Fruit fly (Drosophila melanogaster) whole organism, embryonic: ENCODE measurements around the gene pes.

Experiments used
- ATbp ChIP-seq: fragments of 200-800 bp; sonication (Bioruptor generic); optimal IDR thresholded peaks from 2 replicates; lab custom pipeline; 2017; ENCODE audit warnings: missing biosample characterization, mild to moderate bottlenecking, missing genetic modification characterization, missing genetic modification reagents
- B-H2 ChIP-seq: fragments of 200-800 bp; sonication (Bioruptor generic); optimal IDR thresholded peaks from 2 replicates; lab custom pipeline; 2018; ENCODE audit warnings: missing biosample characterization, mild to moderate bottlenecking, missing genetic modification characterization
- Blimp-1 ChIP-seq: fragments of 200-800 bp; sonication (Bioruptor generic); optimal IDR thresholded peaks from 3 replicates; lab custom pipeline; 2018; ENCODE audit warnings: missing biosample characterization, missing genetic modification characterization, mild to moderate bottlenecking, moderate library complexity, missing genetic modification reagents
- CG10366 ChIP-seq: fragments of 200-800 bp; sonication (Bioruptor generic); IDR thresholded peaks from 2 replicates; pipeline ENCODE4 v1.3.6; 2022; ENCODE audit warnings: missing biosample characterization, missing genetic modification characterization
- CG10543 ChIP-seq: fragments of 200-800 bp; sonication (Bioruptor generic); optimal IDR thresholded peaks from 3 replicates; lab custom pipeline; 2017; ENCODE audit warnings: missing biosample characterization, mild to moderate bottlenecking, missing genetic modification characterization, moderate library complexity
- CG11456 ChIP-seq: fragments of 200-800 bp; sonication (Bioruptor generic); IDR thresholded peaks from 3 replicates; pipeline ENCODE4 v1.3.6; 2022; ENCODE audit warnings: missing biosample characterization, missing genetic modification characterization
- CG13123 ChIP-seq: fragments of 200-800 bp; sonication (Bioruptor generic); optimal IDR thresholded peaks from 2 replicates; lab custom pipeline; 2016; ENCODE audit warnings: missing biosample characterization, missing genetic modification characterization
- CG15269 ChIP-seq: fragments of 200-800 bp; sonication (Bioruptor generic); optimal IDR thresholded peaks from 2 replicates; lab custom pipeline; 2018; ENCODE audit warnings: missing biosample characterization, mild to moderate bottlenecking, missing genetic modification characterization, moderate library complexity
- CG17385 ChIP-seq: fragments of 200-800 bp; sonication (Bioruptor generic); optimal IDR thresholded peaks from 3 replicates; lab custom pipeline; 2018; ENCODE audit warnings: missing biosample characterization, mild to moderate bottlenecking, missing genetic modification characterization
- CG17568 ChIP-seq: fragments of 200-800 bp; sonication (Bioruptor generic); optimal IDR thresholded peaks from 2 replicates; lab custom pipeline; 2018; ENCODE audit warnings: missing biosample characterization, mild to moderate bottlenecking, missing genetic modification characterization, moderate library complexity
- CG18599 ChIP-seq: fragments of 200-800 bp; sonication (Bioruptor generic); optimal IDR thresholded peaks from 3 replicates; lab custom pipeline; 2017; ENCODE audit warnings: missing biosample characterization, missing genetic modification characterization, mild to moderate bottlenecking, moderate library complexity, missing genetic modification reagents
- CG18619 ChIP-seq: fragments of 200-800 bp; sonication (Bioruptor generic); optimal IDR thresholded peaks from 3 replicates; lab custom pipeline; 2017; ENCODE audit warnings: missing biosample characterization, mild to moderate bottlenecking, missing genetic modification characterization
- CG2678 ChIP-seq: fragments of 200-800 bp; sonication (Bioruptor generic); optimal IDR thresholded peaks from 3 replicates; lab custom pipeline; 2019; ENCODE audit warnings: missing biosample characterization, mild to moderate bottlenecking, missing genetic modification characterization, moderate library complexity
- CG30403 ChIP-seq: fragments of 200-800 bp; sonication (Bioruptor generic); optimal IDR thresholded peaks from 3 replicates; lab custom pipeline; 2016; ENCODE audit warnings: missing biosample characterization, missing genetic modification characterization
- CG3163 ChIP-seq: fragments of 200-800 bp; sonication (Bioruptor generic); optimal IDR thresholded peaks from 3 replicates; lab custom pipeline; 2016; ENCODE audit warnings: missing biosample characterization, missing genetic modification characterization
- CG32772 ChIP-seq: fragments of 200-800 bp; sonication (Bioruptor generic); IDR thresholded peaks from 2 replicates; pipeline ENCODE4 v1.3.6; 2022; ENCODE audit warnings: missing biosample characterization, missing genetic modification characterization
- CG3726 ChIP-seq: fragments of 200-800 bp; sonication (Bioruptor generic); IDR thresholded peaks from 3 replicates; pipeline ENCODE4, ENCODE4 v1.3.6; 2022; ENCODE audit warnings: missing biosample characterization, missing genetic modification characterization
- CG3838 ChIP-seq: fragments of 200-800 bp; sonication (Bioruptor generic); optimal IDR thresholded peaks from 3 replicates; lab custom pipeline; 2016; ENCODE audit warnings: missing biosample characterization, missing genetic modification characterization
- CG3847 ChIP-seq: fragments of 200-800 bp; sonication (Bioruptor generic); IDR thresholded peaks from 2 replicates; pipeline ENCODE4 v1.3.6; 2022; ENCODE audit warnings: missing biosample characterization, missing genetic modification characterization
- CG6689 ChIP-seq: fragments of 200-800 bp; sonication (Bioruptor generic); IDR thresholded peaks from 2 replicates; pipeline ENCODE4 v1.3.6; 2022; ENCODE audit warnings: missing biosample characterization, missing genetic modification characterization
- CG8290 ChIP-seq, 3 experiments: fragments of 200-800 bp; sonication (Bioruptor generic); optimal IDR thresholded peaks; 2 replicates each; lab custom pipeline; 2016 to 2019; ENCODE audit warnings: missing biosample characterization in 3 of 3, missing genetic modification characterization in 3 of 3, mild to moderate bottlenecking in 2 of 3, moderate library complexity in 1 of 3
- D19A ChIP-seq: fragments of 200-800 bp; optimal IDR thresholded peaks from 3 replicates; lab custom pipeline; 2019; ENCODE audit warnings: missing biosample characterization, mild to moderate bottlenecking, missing genetic modification characterization, moderate library complexity
- D19B ChIP-seq: fragments of 200-800 bp; sonication (Bioruptor generic); optimal IDR thresholded peaks from 2 replicates; lab custom pipeline; 2017; ENCODE audit warnings: missing biosample characterization, mild to moderate bottlenecking, missing genetic modification characterization
- E2f2 ChIP-seq: fragments of 200-800 bp; sonication (Bioruptor generic); IDR thresholded peaks from 2 replicates; pipeline ENCODE4 v1.3.6; 2022; ENCODE audit warnings: missing biosample characterization, missing genetic modification characterization
- Jarid2 ChIP-seq: fragments of 200-800 bp; sonication (Bioruptor generic); optimal IDR thresholded peaks from 3 replicates; lab custom pipeline; 2017; ENCODE audit warnings: mild to moderate bottlenecking, missing biosample characterization, missing genetic modification reagents, missing genetic modification characterization
- Med ChIP-seq: fragments of 200-800 bp; sonication (Bioruptor generic); peaks from one replicate; lab custom pipeline; 2016; ENCODE audit warnings: missing biosample characterization, missing genetic modification characterization, mild to moderate bottlenecking, inconsistent platforms, moderate library complexity
- NfI ChIP-seq: fragments of 200-800 bp; sonication (Bioruptor generic); optimal IDR thresholded peaks from 3 replicates; lab custom pipeline; 2018; ENCODE audit warnings: missing biosample characterization, mild to moderate bottlenecking, missing genetic modification characterization, moderate library complexity
- PHDP ChIP-seq: fragments of 200-800 bp; sonication (Bioruptor generic); optimal IDR thresholded peaks from 3 replicates; lab custom pipeline; 2018; ENCODE audit warnings: missing biosample characterization, mild to moderate bottlenecking, missing genetic modification characterization, moderate library complexity
- Sox102F ChIP-seq: fragments of 200-800 bp; sonication (Bioruptor generic); optimal IDR thresholded peaks from 2 replicates; lab custom pipeline; 2018; ENCODE audit warnings: missing biosample characterization, mild to moderate bottlenecking, missing genetic modification characterization, moderate library complexity
- Sry-β ChIP-seq: fragments of 200-800 bp; sonication (Bioruptor generic); optimal IDR thresholded peaks from 2 replicates; lab custom pipeline; 2018; ENCODE audit warnings: missing biosample characterization, mild to moderate bottlenecking, missing genetic modification characterization, moderate library complexity
- ap ChIP-seq: fragments of 200-800 bp; sonication (Bioruptor generic); IDR thresholded peaks from 2 replicates; pipeline ENCODE4 v1.3.6; 2022; ENCODE audit warnings: missing biosample characterization, missing genetic modification characterization
- chm ChIP-seq: fragments of 200-800 bp; sonication (Bioruptor generic); IDR thresholded peaks from 2 replicates; pipeline ENCODE4 v1.3.6; 2022; ENCODE audit warnings: missing biosample characterization, missing genetic modification characterization
- ci ChIP-seq: fragments of 200-800 bp; sonication (Bioruptor generic); IDR thresholded peaks from 3 replicates; pipeline ENCODE4 v1.3.6; 2022; ENCODE audit warnings: missing biosample characterization, missing genetic modification characterization
- dmrt99B ChIP-seq: fragments of 200-800 bp; sonication (Bioruptor generic); optimal IDR thresholded peaks from 2 replicates; lab custom pipeline; 2018; ENCODE audit warnings: missing biosample characterization, mild to moderate bottlenecking, missing genetic modification characterization, moderate library complexity
- dysf ChIP-seq: fragments of 200-800 bp; sonication (Bioruptor generic); IDR thresholded peaks from 3 replicates; pipeline ENCODE4 v1.3.6; 2022; ENCODE audit warnings: missing biosample characterization, missing genetic modification characterization
- gem ChIP-seq: fragments of 200-800 bp; sonication (Bioruptor generic); optimal IDR thresholded peaks from 2 replicates; lab custom pipeline; 2019; ENCODE audit warnings: missing biosample characterization, mild to moderate bottlenecking, missing genetic modification characterization, moderate library complexity
- her ChIP-seq: fragments of 200-800 bp; sonication (Bioruptor generic); optimal IDR thresholded peaks from 2 replicates; lab custom pipeline; 2016; ENCODE audit warnings: missing biosample characterization, missing genetic modification characterization
- lilli ChIP-seq: fragments of 200-800 bp; sonication (Bioruptor generic); optimal IDR thresholded peaks from 3 replicates; lab custom pipeline; 2016; ENCODE audit warnings: missing biosample characterization, missing genetic modification characterization
- lmd ChIP-seq: fragments of 200-800 bp; sonication (Bioruptor generic); IDR thresholded peaks from 2 replicates; pipeline ENCODE4 v1.3.6; 2022; ENCODE audit warnings: missing biosample characterization, missing genetic modification characterization
- onecut ChIP-seq: fragments of 200-800 bp; sonication (Bioruptor generic); IDR thresholded peaks from 2 replicates; pipeline ENCODE4 v1.3.6; 2022; ENCODE audit warnings: missing biosample characterization, missing genetic modification characterization
- pan ChIP-seq, 4 experiments: fragments of >200 bp in 3 of 4; fragments of 200-800 bp in 1 of 4; sonication (Bioruptor generic) in 1 of 4; optimal IDR thresholded peaks in 3 of 4; IDR thresholded peaks in 1 of 4; 2 replicates each; pipeline versions ENCODE4 v1.3.6 to Lab custom; 2017 to 2022; ENCODE audit warnings: missing biosample characterization in 2 of 4, missing genetic modification characterization in 2 of 4, mixed read lengths in 1 of 4
- pho ChIP-seq: fragments of 200-800 bp; sonication (Bioruptor generic); optimal IDR thresholded peaks from 2 replicates; lab custom pipeline; 2016; ENCODE audit warnings: missing biosample characterization, missing genetic modification characterization
- ranshi ChIP-seq: fragments of 200-800 bp; sonication (Bioruptor generic); IDR thresholded peaks from 2 replicates; pipeline ENCODE4 v1.3.6; 2022; ENCODE audit warnings: missing biosample characterization, missing genetic modification characterization
- repo ChIP-seq: fragments of 200-800 bp; sonication (Bioruptor generic); optimal IDR thresholded peaks from 2 replicates; lab custom pipeline; 2016; ENCODE audit warnings: missing biosample characterization, missing genetic modification characterization
- row ChIP-seq: fragments of 200-800 bp; sonication (Bioruptor generic); IDR thresholded peaks from 3 replicates; pipeline ENCODE4 v1.3.6; 2022; ENCODE audit warnings: missing biosample characterization, missing genetic modification characterization
- sug ChIP-seq: fragments of 200-800 bp; optimal IDR thresholded peaks from 2 replicates; lab custom pipeline; 2019; ENCODE audit warnings: missing biosample characterization, mild to moderate bottlenecking, missing genetic modification characterization, moderate library complexity

The pes gene

dm6 chr2L:8009283-8010211 is 15.6 kb upstream of the pes start, which contains the start of gene CG12560:
Gene CG12560 (minus strand): TSS chr2L:8009477.
- no peak for TF ChIP-seq pan (optimal IDR thresholded peaks at IDR 0.05; lab: Kevin White, UChicago)
- peak in 1 of 2 experiments; percentile 11 for TF ChIP-seq pan (GFP tag; optimal IDR thresholded peaks at IDR 0.05 in 1 of 2, IDR thresholded peaks at IDR 0.05 in 1 of 2)
- TF ChIP-seq pho (GFP tag; lab: Kevin White, UChicago), result peak; percentile 13
- TF ChIP-seq D19A (tag; lab: Kevin White, UChicago), result peak; percentile 16
- peak; percentile 30 for TF ChIP-seq CG18599 (GFP tag; lab: Kevin White, UChicago)
- TF ChIP-seq ranshi (GFP tag; lab: Robert Waterston, UW), result peak; percentile 37; the same call in 1 of the 2 replicates
- TF ChIP-seq CG10366 (GFP tag; lab: Robert Waterston, UW), result peak; percentile 18; the same call in 1 of the 2 replicates
- TF ChIP-seq D19B, result peak; percentile 70
- peak; percentile 45 for TF ChIP-seq CG17568 (GFP tag; lab: Kevin White, UChicago)
- peak; percentile 75 for TF ChIP-seq sug (tag; lab: Kevin White, UChicago)
- TF ChIP-seq dysf (GFP tag; lab: Robert Waterston, UW), result peak; percentile 39; the same call in 2 of the 3 replicates
- no peak for TF ChIP-seq CG30403 (GFP tag; lab: Kevin White, UChicago)
- no peak for TF ChIP-seq CG18619
- TF ChIP-seq CG11456 (GFP tag; lab: Robert Waterston, UW), result peak; percentile 47; the same call in 1 of the 3 replicates
- TF ChIP-seq PHDP (tag; lab: Kevin White, UChicago), result peak; percentile 23
- TF ChIP-seq CG2678 (tag; lab: Kevin White, UChicago), result peak; percentile 25
- TF ChIP-seq CG3163, result peak; percentile 95
- peak; percentile 81 for TF ChIP-seq Jarid2
- TF ChIP-seq onecut (GFP tag; lab: Robert Waterston, UW), result peak; percentile 16; the same call in 1 of the 2 replicates
- TF ChIP-seq lilli, result peak; percentile 24
- no peak for TF ChIP-seq lmd (GFP tag; lab: Robert Waterston, UW)
- 0 out of 3 replicates have a peak, but pooled peaks have one; percentile 6 for TF ChIP-seq ci
- TF ChIP-seq E2f2 (GFP tag; lab: Robert Waterston, UW), result peak; percentile 18; the same call in 1 of the 2 replicates
- TF ChIP-seq repo, result no peak
- TF ChIP-seq CG6689 (GFP tag; lab: Robert Waterston, UW), result peak; percentile 23; the same call in 1 of the 2 replicates
- TF ChIP-seq CG3838, result peak; percentile 15
- TF ChIP-seq CG13123 (GFP tag; lab: Kevin White, UChicago), result peak; percentile 2
- peak; percentile 4 for TF ChIP-seq ATbp (GFP tag; lab: Kevin White, UChicago)
- peak; percentile 24 for TF ChIP-seq gem (tag; lab: Kevin White, UChicago)
- peak; percentile 33 for TF ChIP-seq dmrt99B (tag; lab: Kevin White, UChicago)
- TF ChIP-seq CG8290 (GFP tag; optimal IDR thresholded peaks at IDR 0.05; lab: Kevin White, UChicago), result no peak
- peak in 1 of 2 experiments; percentile 11 for TF ChIP-seq CG8290 (tag; optimal IDR thresholded peaks at IDR 0.05; lab: Kevin White, UChicago)
- peak; percentile 6 for TF ChIP-seq B-H2 (GFP tag; lab: Kevin White, UChicago)
- TF ChIP-seq CG10543 (GFP tag; lab: Kevin White, UChicago), result peak; percentile 23
- TF ChIP-seq CG3726 (GFP tag; lab: Robert Waterston, UW), result no peak
- TF ChIP-seq CG32772, result peak; percentile 68
- no peak for TF ChIP-seq Blimp-1 (GFP tag; lab: Kevin White, UChicago)
- TF ChIP-seq NfI (GFP tag; lab: Kevin White, UChicago), result peak; percentile 12
- peak; percentile 43; the same call in 1 of the 3 replicates for TF ChIP-seq row (GFP tag; lab: Robert Waterston, UW)
- TF ChIP-seq ap (GFP tag; lab: Robert Waterston, UW), result no peak
- peak; percentile 26 for TF ChIP-seq CG15269 (tag; lab: Kevin White, UChicago)
- TF ChIP-seq chm (GFP tag; lab: Robert Waterston, UW), result peak; percentile 40; the same call in 1 of the 2 replicates
- TF ChIP-seq CG3847, result no peak
- peak; percentile 32 for TF ChIP-seq Sox102F (GFP tag; lab: Kevin White, UChicago)
- TF ChIP-seq her (GFP tag; lab: Kevin White, UChicago), result peak; percentile 43
- peak; percentile 33 for TF ChIP-seq Med
- peak; percentile 21 for TF ChIP-seq CG17385 (GFP tag; lab: Kevin White, UChicago)
- no peak for TF ChIP-seq Sry-β (GFP tag; lab: Kevin White, UChicago)
